Worm (Caenorhabditis elegans): ENCODE measurements around the gene M163.22.

Gene M163.22

DNA sequence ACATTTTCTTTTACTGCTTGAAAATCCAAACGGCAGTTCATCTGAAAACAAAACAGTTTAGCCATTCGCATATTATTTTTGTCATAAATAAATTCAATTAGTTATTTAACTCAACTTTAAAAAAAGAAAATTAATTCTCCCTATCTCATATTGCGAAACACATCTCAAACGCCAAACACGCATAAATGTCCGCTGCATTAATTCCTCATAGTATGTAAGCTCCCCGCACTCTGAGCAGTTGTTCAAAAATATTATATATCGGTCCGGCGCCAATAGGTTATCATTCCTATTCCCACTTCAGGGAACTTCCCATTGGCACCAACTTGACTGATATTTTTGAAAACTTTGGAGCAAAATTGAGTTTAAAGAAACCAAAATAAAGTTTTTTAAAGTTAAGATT lies 12.5 kb downstream of the M163.22 start:
- TF ChIP-seq ztf-25 (GFP tag; IDR thresholded peaks at IDR 0.05) (0 out of 2 replicates have a peak, but pooled peaks have one; percentile 16), hmg-1.2 (GFP tag; IDR thresholded peaks at IDR 0.05) (peak; percentile 10; the same call in 1 of the 2 replicates), tbp1 (GFP tag; optimal IDR thresholded peaks at IDR 0.05) (peak; percentile 43), nfyb-1 (GFP tag; IDR thresholded peaks at IDR 0.05) (no peak), gei-17 (GFP tag; optimal IDR thresholded peaks at IDR 0.05) (no peak), attf-6 (GFP tag; IDR thresholded peaks at IDR 0.05) (no peak), ama-1 (optimal IDR thresholded peaks at IDR 0.05) (no peak), ama-1 (GFP tag; optimal IDR thresholded peaks at IDR 0.05) (no peak), xnd-1 (tag; optimal IDR thresholded peaks at IDR 0.05) (no peak), snpc-4 (GFP tag; optimal IDR thresholded peaks at IDR 0.05) (peak; percentile 96), snpc-4 (tag; optimal IDR thresholded peaks at IDR 0.05) (peak; percentile 92 to 98 (median 97)), lin-35 (GFP tag; optimal IDR thresholded peaks at IDR 0.05) (peak in 1 of 3 experiments; percentile 19), lin-40 (tag; optimal IDR thresholded peaks at IDR 0.05) (peak; percentile 22), mcd-1 (GFP tag; IDR thresholded peaks at IDR 0.05) (no peak), snpc-1.1 (tag; optimal IDR thresholded peaks at IDR 0.05; ENCODE audit: insufficient read depth) (peak; percentile 85), bed-2 (GFP tag; IDR thresholded peaks at IDR 0.05) (no peak), ets-4 (GFP tag; optimal IDR thresholded peaks at IDR 0.05) (no peak), cebp-1 (GFP tag; IDR thresholded peaks at IDR 0.05) (peak; percentile 61; the same call in 1 of the 2 replicates), cebp-1 (tag; optimal IDR thresholded peaks at IDR 0.05) (peak; percentile 93), lsy-27 (tag; optimal IDR thresholded peaks at IDR 0.05; ENCODE audit: borderline replicate concordance, insufficient read depth) (no peak), zfh-2 (GFP tag; conservative IDR thresholded peaks at IDR 0.05) (no peak), snpc-3.4 (tag; optimal IDR thresholded peaks at IDR 0.05) (peak; percentile 60), aptf-2 (GFP tag; conservative IDR thresholded peaks at IDR 0.05) (no peak), ZK185.1 (tag; optimal IDR thresholded peaks at IDR 0.05; ENCODE audit: poor library complexity, severe bottlenecking) (no peak)

DNA sequence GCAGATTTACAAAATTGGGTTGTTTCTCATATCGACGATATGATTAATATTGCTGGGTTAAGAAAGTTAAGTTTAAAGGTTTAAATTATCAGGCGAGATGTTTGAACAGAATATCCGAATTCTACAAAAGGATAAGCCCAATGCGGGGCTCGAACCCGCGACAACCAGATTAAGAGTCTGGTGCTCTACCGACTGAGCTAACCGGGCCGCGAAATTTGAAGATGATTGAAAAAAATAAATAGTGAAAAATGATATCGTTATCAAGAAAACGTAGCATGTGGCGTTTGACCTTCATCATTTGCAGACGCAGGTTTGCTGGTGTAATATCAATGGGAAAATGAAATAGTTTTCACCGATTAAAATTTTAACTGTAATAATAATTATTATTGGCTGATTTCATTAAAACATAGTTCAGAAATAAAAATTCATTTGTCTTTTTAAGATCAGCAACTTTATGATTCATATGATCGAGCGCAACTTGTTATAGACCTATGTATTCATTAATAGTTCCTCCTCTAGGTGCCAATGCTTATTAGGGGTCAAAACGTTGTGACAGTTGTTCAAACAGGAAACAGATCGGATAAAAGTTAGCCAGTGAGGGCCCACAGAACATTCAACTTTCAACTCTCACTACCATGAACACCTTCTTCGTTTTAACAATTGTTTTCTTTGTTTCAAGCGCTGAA lies 13.2 kb downstream of the M163.22 start, which contains the start of gene M163.11:
M163.11 (plus strand) TSS at position 636 of the 686 bp plus-strand sequence.
- TF ChIP-seq C06A6.2 (GFP tag; conservative IDR thresholded peaks at IDR 0.05) (no peak), nfyb-1 (GFP tag; IDR thresholded peaks at IDR 0.05) (peak; percentile 82), pbrm-1 (GFP tag; IDR thresholded peaks at IDR 0.05) (peak; percentile 76), pha-4 (tag; optimal IDR thresholded peaks at IDR 0.05) (no peak), ccch-3 (GFP tag; optimal IDR thresholded peaks at IDR 0.05) (no peak), let-607 (tag; optimal IDR thresholded peaks at IDR 0.05) (peak; percentile 30 to 37), mes-4 (tag; optimal IDR thresholded peaks at IDR 0.05) (peak; percentile 61), hmg-20 (GFP tag; IDR thresholded peaks at IDR 0.05) (peak; percentile 67; the same call in 1 of the 2 replicates), egl-44 (GFP tag; IDR thresholded peaks at IDR 0.05) (0 out of 2 replicates have a peak, but pooled peaks have one; percentile 46), ceh-40 (GFP tag; IDR thresholded peaks at IDR 0.05) (peak; percentile 86), efl-1 (GFP tag; optimal IDR thresholded peaks at IDR 0.05) (no peak), cebp-1 (GFP tag; IDR thresholded peaks at IDR 0.05) (0 out of 2 replicates have a peak, but pooled peaks have one; percentile 22), cebp-1 (tag; optimal IDR thresholded peaks at IDR 0.05) (peak; percentile 17), ZK185.1 (tag; optimal IDR thresholded peaks at IDR 0.05; ENCODE audit: poor library complexity, severe bottlenecking) (peak; percentile 87), tbp1 (GFP tag; optimal IDR thresholded peaks at IDR 0.05) (peak; percentile 91), Y53G8AR.9 (GFP tag; conservative IDR thresholded peaks at IDR 0.05) (no peak), attf-6 (GFP tag; IDR thresholded peaks at IDR 0.05) (0 out of 2 replicates have a peak, but pooled peaks have one; percentile 25), K12H6.12 (tag; optimal IDR thresholded peaks at IDR 0.05) (no peak), D2030.7 (GFP tag; IDR thresholded peaks at IDR 0.05) (peak; percentile 69), rec-8 (tag; optimal IDR thresholded peaks at IDR 0.05) (peak; percentile 55 to 57), B0261.1 (tag; optimal IDR thresholded peaks at IDR 0.05) (peak; percentile 82), C17E4.6 (GFP tag; IDR thresholded peaks at IDR 0.05) (no peak), F49E8.2 (tag; optimal IDR thresholded peaks at IDR 0.05; ENCODE audit: insufficient read depth) (peak; percentile 40), aptf-2 (GFP tag; conservative IDR thresholded peaks at IDR 0.05) (no peak), ztf-6 (GFP tag; IDR thresholded peaks at IDR 0.05) (0 out of 2 replicates have a peak, but pooled peaks have one; percentile 13), Y56A3A.18 (GFP tag; IDR thresholded peaks at IDR 0.05) (peak; percentile 65), snpc-4 (GFP tag; optimal IDR thresholded peaks at IDR 0.05) (peak; percentile 57), snpc-4 (tag; optimal IDR thresholded peaks at IDR 0.05) (peak; percentile 8 to 78 (median 44)), Y67H2A.10 (GFP tag; conservative IDR thresholded peaks at IDR 0.05) (no peak)

All from whole organism, young adult.